Fruit fly (Drosophila melanogaster) whole organism, embryonic: ENCODE data around the gene vkg.

Experiments
- Atf3 ChIP-seq: fragments of 200-800 bp; sonication (Bioruptor generic); optimal IDR thresholded peaks from 3 replicates; lab custom pipeline; 2016; ENCODE audit warnings: missing biosample characterization, missing genetic modification characterization
- CG10565 ChIP-seq: fragments of 200-800 bp; sonication (Bioruptor generic); optimal IDR thresholded peaks from 3 replicates; lab custom pipeline; 2016; ENCODE audit warnings: missing biosample characterization, mild to moderate bottlenecking, missing genetic modification characterization
- CG12104 ChIP-seq: fragments of 200-800 bp; sonication (Bioruptor generic); optimal IDR thresholded peaks from 3 replicates; lab custom pipeline; 2016; ENCODE audit warnings: missing biosample characterization, missing genetic modification characterization
- CG12744 ChIP-seq: fragments of 200-800 bp; sonication (Bioruptor generic); optimal IDR thresholded peaks from 2 replicates; lab custom pipeline; 2016; ENCODE audit warnings: missing biosample characterization, missing genetic modification characterization
- CG13296 ChIP-seq: fragments of 200-800 bp; sonication (Bioruptor generic); optimal IDR thresholded peaks from 3 replicates; lab custom pipeline; 2018; ENCODE audit warnings: missing biosample characterization, mild to moderate bottlenecking, missing genetic modification characterization
- CG13424 ChIP-seq: fragments of 200-800 bp; sonication (Bioruptor generic); optimal IDR thresholded peaks from 2 replicates; lab custom pipeline; 2019; ENCODE audit warnings: missing biosample characterization, mild to moderate bottlenecking, missing genetic modification characterization, moderate library complexity
- CG14050 ChIP-seq: fragments of 200-800 bp; sonication (Bioruptor generic); IDR thresholded peaks from 3 replicates; pipeline ENCODE4 v1.3.6; 2022; ENCODE audit warnings: missing biosample characterization, missing genetic modification characterization
- CG17359 ChIP-seq: fragments of 200-800 bp; sonication (Bioruptor generic); optimal IDR thresholded peaks from 3 replicates; lab custom pipeline; 2018; ENCODE audit warnings: missing biosample characterization, mild to moderate bottlenecking, missing genetic modification characterization, moderate library complexity
- CG17361 ChIP-seq: fragments of 200-800 bp; sonication (Bioruptor generic); IDR thresholded peaks from 3 replicates; pipeline ENCODE4 v1.3.6; 2022; ENCODE audit warnings: missing biosample characterization, missing genetic modification characterization
- CG1832 ChIP-seq: fragments of 200-800 bp; sonication (Bioruptor generic); optimal IDR thresholded peaks from 2 replicates; lab custom pipeline; 2017; ENCODE audit warnings: missing biosample characterization, mild to moderate bottlenecking, missing genetic modification characterization, inconsistent platforms
- CG34224 ChIP-seq: fragments of 200-800 bp; sonication (Bioruptor generic); IDR thresholded peaks from 3 replicates; pipeline ENCODE4 v1.3.6; 2022; ENCODE audit warnings: missing biosample characterization, missing genetic modification characterization; ENCODE audit not compliant: partially characterized antibody
- CG4282 ChIP-seq: fragments of 200-800 bp; sonication (Bioruptor generic); optimal IDR thresholded peaks from 2 replicates; lab custom pipeline; 2016; ENCODE audit warnings: missing biosample characterization, missing genetic modification characterization
- CG4424 ChIP-seq: fragments of 200-800 bp; sonication (Bioruptor generic); optimal IDR thresholded peaks from 3 replicates; lab custom pipeline; 2016; ENCODE audit warnings: missing biosample characterization, missing genetic modification characterization
- CG5245 ChIP-seq: fragments of 200-800 bp; sonication (Bioruptor generic); optimal IDR thresholded peaks from 3 replicates; lab custom pipeline; 2016; ENCODE audit warnings: missing biosample characterization, missing genetic modification characterization
- CG6683 ChIP-seq: fragments of 200-800 bp; sonication (Bioruptor generic); optimal IDR thresholded peaks from 2 replicates; lab custom pipeline; 2017; ENCODE audit warnings: missing biosample characterization, mild to moderate bottlenecking, missing genetic modification characterization, missing genetic modification reagents
- CG7745 ChIP-seq: fragments of 200-800 bp; sonication (Bioruptor generic); optimal IDR thresholded peaks from 2 replicates; lab custom pipeline; 2018; ENCODE audit warnings: missing biosample characterization, mild to moderate bottlenecking, missing genetic modification characterization, moderate library complexity
- CG8478 ChIP-seq: fragments of >200 bp; optimal IDR thresholded peaks from 2 replicates; lab custom pipeline; 2018
- CG8944 ChIP-seq: fragments of 200-800 bp; sonication (Bioruptor generic); optimal IDR thresholded peaks from 3 replicates; lab custom pipeline; 2016; ENCODE audit warnings: missing biosample characterization, missing genetic modification characterization
- Dbx ChIP-seq: fragments of 200-800 bp; sonication (Bioruptor generic); IDR thresholded peaks from 3 replicates; pipeline ENCODE4 v1.3.6; 2022; ENCODE audit warnings: missing biosample characterization, missing genetic modification characterization
- Dp ChIP-seq: fragments of 200-800 bp; sonication (Bioruptor generic); optimal IDR thresholded peaks from 2 replicates; lab custom pipeline; 2018; ENCODE audit warnings: missing biosample characterization, mild to moderate bottlenecking, missing genetic modification characterization, moderate library complexity
- Ets97D ChIP-seq: fragments of 200-800 bp; sonication (Bioruptor generic); optimal IDR thresholded peaks from 3 replicates; lab custom pipeline; 2016; ENCODE audit warnings: missing biosample characterization, missing genetic modification characterization
- Gsc ChIP-seq: fragments of 200-800 bp; sonication (Bioruptor generic); IDR thresholded peaks from 2 replicates; pipeline ENCODE4 v1.3.6; 2022; ENCODE audit warnings: missing biosample characterization, missing genetic modification characterization
- HLH3B ChIP-seq: fragments of 200-800 bp; sonication (Bioruptor generic); IDR thresholded peaks from 2 replicates; pipeline ENCODE4 v1.3.6; 2022; ENCODE audit warnings: missing biosample characterization, missing genetic modification characterization
- Hmr ChIP-seq: fragments of 200-800 bp; sonication (Bioruptor generic); optimal IDR thresholded peaks from 3 replicates; lab custom pipeline; 2017; ENCODE audit warnings: mild to moderate bottlenecking, missing biosample characterization, missing genetic modification reagents, missing genetic modification characterization
- Hr39 ChIP-seq: fragments of >200 bp; optimal IDR thresholded peaks from 2 replicates; lab custom pipeline; 2017
- Meics ChIP-seq: fragments of 200-800 bp; sonication (Bioruptor generic); optimal IDR thresholded peaks from 2 replicates; lab custom pipeline; 2017; ENCODE audit warnings: missing biosample characterization, mild to moderate bottlenecking, missing genetic modification characterization
- Myb ChIP-seq: fragments of 200-800 bp; sonication (Bioruptor generic); optimal IDR thresholded peaks from 2 replicates; lab custom pipeline; 2016; ENCODE audit warnings: missing biosample characterization, missing genetic modification characterization
- Nf-YA ChIP-seq: fragments of 200-800 bp; sonication (Bioruptor generic); IDR thresholded peaks from 2 replicates; pipeline ENCODE4 v1.3.6; 2022; ENCODE audit warnings: missing biosample characterization, missing genetic modification characterization
- Nf-YC ChIP-seq: fragments of 200-800 bp; optimal IDR thresholded peaks from 3 replicates; lab custom pipeline; 2019; ENCODE audit warnings: missing biosample characterization, mild to moderate bottlenecking, missing genetic modification characterization, moderate library complexity
- Poxn ChIP-seq: fragments of 200-800 bp; sonication (Bioruptor generic); IDR thresholded peaks from 2 replicates; pipeline ENCODE4 v1.3.6; 2022; ENCODE audit warnings: missing biosample characterization, missing genetic modification characterization
- Sry-δ ChIP-seq: fragments of 200-800 bp; sonication (Bioruptor generic); optimal IDR thresholded peaks from 2 replicates; lab custom pipeline; 2016; ENCODE audit warnings: missing biosample characterization, missing genetic modification characterization
- Stat92E ChIP-seq, 3 experiments: fragments of >200 bp in 2 of 3; fragments of 200-800 bp in 1 of 3; sonication (Bioruptor generic) in 1 of 3; optimal IDR thresholded peaks; 2 replicates each; lab custom pipeline; 2017 to 2019; ENCODE audit warnings: missing biosample characterization in 3 of 3, missing genetic modification characterization in 3 of 3, mild to moderate bottlenecking in 1 of 3, moderate library complexity in 1 of 3
- Trl ChIP-seq, 3 experiments: fragments of >200 bp in 2 of 3; fragments of 200-800 bp in 1 of 3; sonication (Bioruptor generic) in 1 of 3; optimal IDR thresholded peaks; 2 replicates in 1 of 3; 3 replicates in 2 of 3; lab custom pipeline; 2016 to 2017; ENCODE audit warnings: missing biosample characterization in 1 of 3, missing genetic modification characterization in 1 of 3
- ap ChIP-seq: fragments of 200-800 bp; sonication (Bioruptor generic); IDR thresholded peaks from 2 replicates; pipeline ENCODE4 v1.3.6; 2022; ENCODE audit warnings: missing biosample characterization, missing genetic modification characterization
- corto ChIP-seq: fragments of 200-800 bp; sonication (Bioruptor generic); optimal IDR thresholded peaks from 2 replicates; lab custom pipeline; 2016; ENCODE audit warnings: missing biosample characterization, mild to moderate bottlenecking, missing genetic modification characterization, moderate library complexity
- disco-r ChIP-seq: fragments of 200-800 bp; sonication (Bioruptor generic); optimal IDR thresholded peaks from 2 replicates; lab custom pipeline; 2016; ENCODE audit warnings: missing biosample characterization, missing genetic modification characterization
- ems ChIP-seq: fragments of 200-800 bp; sonication (Bioruptor generic); optimal IDR thresholded peaks from 3 replicates; lab custom pipeline; 2016; ENCODE audit warnings: missing biosample characterization, missing genetic modification characterization
- eve ChIP-seq, 2 experiments: fragments of >200 bp; optimal IDR thresholded peaks; 2 replicates each; lab custom pipeline; 2017; ENCODE audit warnings: missing biosample characterization in 2 of 2, missing genetic modification characterization in 2 of 2
- exex ChIP-seq: fragments of 200-800 bp; sonication (Bioruptor generic); optimal IDR thresholded peaks from 4 replicates; lab custom pipeline; 2018; ENCODE audit warnings: missing biosample characterization, mild to moderate bottlenecking, missing genetic modification characterization, moderate library complexity
- gcm ChIP-seq: fragments of 200-800 bp; sonication (Bioruptor generic); optimal IDR thresholded peaks from 2 replicates; lab custom pipeline; 2019; ENCODE audit warnings: missing biosample characterization, mild to moderate bottlenecking, missing genetic modification characterization, moderate library complexity
- gt ChIP-seq: fragments of 200-800 bp; sonication (Bioruptor generic); IDR thresholded peaks from 2 replicates; pipeline ENCODE4 v1.3.6; 2022; ENCODE audit warnings: missing biosample characterization, missing genetic modification characterization
- jing ChIP-seq: fragments of 200-800 bp; sonication (Bioruptor generic); optimal IDR thresholded peaks from 2 replicates; lab custom pipeline; 2018; ENCODE audit warnings: missing biosample characterization, mild to moderate bottlenecking, missing genetic modification characterization
- nmo ChIP-seq: fragments of 200-800 bp; sonication (Bioruptor generic); optimal IDR thresholded peaks from 2 replicates; lab custom pipeline; 2018; ENCODE audit warnings: missing biosample characterization, mild to moderate bottlenecking, missing genetic modification characterization, moderate library complexity
- pfk ChIP-seq: fragments of 200-800 bp; sonication (Bioruptor generic); optimal IDR thresholded peaks from 2 replicates; lab custom pipeline; 2018; ENCODE audit warnings: missing biosample characterization, mild to moderate bottlenecking, missing genetic modification characterization, moderate library complexity
- phol ChIP-seq: fragments of 200-800 bp; sonication (Bioruptor generic); optimal IDR thresholded peaks from 3 replicates; lab custom pipeline; 2018; ENCODE audit warnings: missing biosample characterization, mild to moderate bottlenecking, missing genetic modification characterization, moderate library complexity
- pnt ChIP-seq: fragments of 200-800 bp; sonication (Bioruptor generic); optimal IDR thresholded peaks from 3 replicates; lab custom pipeline; 2016; ENCODE audit warnings: missing biosample characterization, missing genetic modification characterization
- scrt ChIP-seq: fragments of 200-800 bp; sonication (Bioruptor generic); optimal IDR thresholded peaks from 2 replicates; lab custom pipeline; 2018; ENCODE audit warnings: missing biosample characterization, mild to moderate bottlenecking, missing genetic modification characterization, moderate library complexity
- sens ChIP-seq: fragments of 200-800 bp; sonication (Bioruptor generic); peaks from one replicate; lab custom pipeline; 2016; ENCODE audit warnings: missing biosample characterization, missing genetic modification characterization
- vvl ChIP-seq: fragments of 200-800 bp; sonication (Bioruptor generic); IDR thresholded peaks from 2 replicates; pipeline ENCODE4 v1.3.6; 2022; ENCODE audit warnings: missing biosample characterization, missing genetic modification characterization

Gene vkg

dm6 chr2L:5001582-5001929, 26.4 kb downstream of the vkg start:
- TF ChIP-seq scrt (GFP tag; lab: Kevin White, UChicago), result no peak
- peak in 1 of 2 experiments; percentile 3 for TF ChIP-seq Trl (optimal IDR thresholded peaks at IDR 0.05; lab: Kevin White, UChicago)
- TF ChIP-seq Trl (GFP tag; optimal IDR thresholded peaks at IDR 0.05; lab: Kevin White, UChicago), result no peak
- peak; percentile 21 for TF ChIP-seq exex (tag; lab: Kevin White, UChicago)

dm6 chr2L:5000919-5001581, 26.9 kb downstream of the vkg start:
- no peak for TF ChIP-seq CG12744
- TF ChIP-seq Stat92E (GFP tag; optimal IDR thresholded peaks at IDR 0.05; lab: Kevin White, UChicago), result no peak
- TF ChIP-seq ems (GFP tag; lab: Kevin White, UChicago), result no peak
- no peak for TF ChIP-seq CG7745 (tag; lab: Kevin White, UChicago)
- peak; percentile 6 for TF ChIP-seq vvl (GFP tag; lab: Robert Waterston, UW)
- no peak for TF ChIP-seq CG12104 (GFP tag; lab: Kevin White, UChicago)
- TF ChIP-seq Gsc (GFP tag; lab: Robert Waterston, UW), result peak; percentile 38; the same call in 1 of the 2 replicates
- TF ChIP-seq pnt (GFP tag; lab: Kevin White, UChicago), result no peak
- TF ChIP-seq eve (GFP tag; optimal IDR thresholded peaks at IDR 0.05; lab: Kevin White, UChicago), result peak in 1 of 2 experiments; percentile 44
- no peak for TF ChIP-seq gcm (GFP tag; lab: Kevin White, UChicago)
- no peak for TF ChIP-seq CG13424 (tag; lab: Kevin White, UChicago)
- no peak for TF ChIP-seq Hmr (GFP tag; lab: Kevin White, UChicago)
- no peak for TF ChIP-seq disco-r (GFP tag; lab: Kevin White, UChicago)
- TF ChIP-seq Myb (GFP tag; lab: Kevin White, UChicago), result peak; percentile 77
- no peak for TF ChIP-seq Poxn (GFP tag; lab: Robert Waterston, UW)
- no peak for TF ChIP-seq Ets97D
- peak; percentile 50 for TF ChIP-seq CG1832 (GFP tag; lab: Kevin White, UChicago)
- no peak for TF ChIP-seq CG8944 (GFP tag; lab: Kevin White, UChicago)
- TF ChIP-seq CG13296 (GFP tag; lab: Kevin White, UChicago), result no peak
- TF ChIP-seq corto (GFP tag; lab: Kevin White, UChicago), result no peak
- no peak for TF ChIP-seq CG4282 (GFP tag; lab: Kevin White, UChicago)
- TF ChIP-seq CG17359 (tag; lab: Kevin White, UChicago), result no peak
- TF ChIP-seq pfk (GFP tag; lab: Kevin White, UChicago), result no peak
- TF ChIP-seq CG6683 (GFP tag; lab: Kevin White, UChicago), result no peak
- no peak for TF ChIP-seq CG10565 (GFP tag; lab: Kevin White, UChicago)
- TF ChIP-seq gt, result no peak; the same call in 1 of the 2 replicates
- TF ChIP-seq CG8478, result peak; percentile 92
- no peak for TF ChIP-seq Sry-δ (GFP tag; lab: Kevin White, UChicago)
- TF ChIP-seq Nf-YA (GFP tag; lab: Robert Waterston, UW), result no peak
- no peak for TF ChIP-seq Hr39 (lab: Kevin White, UChicago)
- TF ChIP-seq exex (tag; lab: Kevin White, UChicago), result no peak
- TF ChIP-seq Dbx (GFP tag; lab: Robert Waterston, UW), result no peak
- TF ChIP-seq CG17361 (GFP tag; lab: Robert Waterston, UW), result peak; percentile 5; the same call in 1 of the 3 replicates
- TF ChIP-seq CG34224 (GFP tag; lab: Robert Waterston, UW), result no peak
- TF ChIP-seq CG4424 (GFP tag; lab: Kevin White, UChicago), result no peak
- TF ChIP-seq ap (GFP tag; lab: Robert Waterston, UW), result peak; percentile 53; the same call in 1 of the 2 replicates
- TF ChIP-seq CG5245 (GFP tag; lab: Kevin White, UChicago), result no peak
- peak; percentile 2 for TF ChIP-seq nmo (GFP tag; lab: Kevin White, UChicago)
- no peak for TF ChIP-seq HLH3B (GFP tag; lab: Robert Waterston, UW)
- no peak for TF ChIP-seq jing (GFP tag; lab: Kevin White, UChicago)
- TF ChIP-seq Nf-YC (tag; lab: Kevin White, UChicago), result peak; percentile 20
- no peak for TF ChIP-seq Meics (GFP tag; lab: Kevin White, UChicago)
- TF ChIP-seq phol, result no peak
- peak; percentile 93 for TF ChIP-seq Dp (GFP tag; lab: Kevin White, UChicago)
- peak; percentile 69 for TF ChIP-seq Atf3 (GFP tag; lab: Kevin White, UChicago)
- peak; percentile 19; the same call in 2 of the 3 replicates for TF ChIP-seq CG14050 (GFP tag; lab: Robert Waterston, UW)
- TF ChIP-seq sens (GFP tag; lab: Kevin White, UChicago), result peak; percentile 11
